Worm (Caenorhabditis elegans): ENCODE measurements around the gene Y9C2UA.1.

Gene Y9C2UA.1

ce11 chrII:9189648-9190047 is 50.2 kb downstream of the Y9C2UA.1 start:
- TF ChIP-seq him-1 (tag; optimal IDR thresholded peaks at IDR 0.05) (no peak), dao-5 (tag; optimal IDR thresholded peaks at IDR 0.05) (no peak), W03F9.2 (tag; optimal IDR thresholded peaks at IDR 0.05) (no peak)

- TF ChIP-seq W03F9.2 (tag; optimal IDR thresholded peaks at IDR 0.05) (no peak), dao-5 (tag; optimal IDR thresholded peaks at IDR 0.05) (no peak), him-1 (tag; optimal IDR thresholded peaks at IDR 0.05) (no peak)
Observed at ce11 chrII:9190513-9191099, 51.2 kb downstream of the Y9C2UA.1 start.

- TF ChIP-seq dao-5 (tag; optimal IDR thresholded peaks at IDR 0.05) = no peak
- no peak for TF ChIP-seq him-1 (tag; optimal IDR thresholded peaks at IDR 0.05)
Observed at ce11 chrII:9194195-9194594, 54.7 kb downstream of the Y9C2UA.1 start, which contains the start of gene twk-4. TSS of gene twk-4 (minus strand) at chrII:9194295.

All from whole organism, L4/young adult.